Fruit fly (Drosophila melanogaster) whole organism, pupa: ENCODE measurements around the gene CG1208.

Experiments used
- CG8159 ChIP-seq: fragments of 200-800 bp; sonication (Bioruptor generic); optimal IDR thresholded peaks from 3 replicates; lab custom pipeline; 2018; ENCODE audit warnings: missing biosample characterization, mild to moderate bottlenecking, missing genetic modification characterization, moderate library complexity
- Ets98B ChIP-seq: fragments of 200-800 bp; sonication (Bioruptor generic); IDR thresholded peaks from 2 replicates; pipeline ENCODE4 v1.3.6; 2022; ENCODE audit warnings: missing biosample characterization, missing genetic modification characterization
- Pif1A ChIP-seq: fragments of 200-800 bp; sonication (Bioruptor generic); optimal IDR thresholded peaks from 3 replicates; lab custom pipeline; 2016; ENCODE audit warnings: missing biosample characterization, missing genetic modification characterization

DNA sequence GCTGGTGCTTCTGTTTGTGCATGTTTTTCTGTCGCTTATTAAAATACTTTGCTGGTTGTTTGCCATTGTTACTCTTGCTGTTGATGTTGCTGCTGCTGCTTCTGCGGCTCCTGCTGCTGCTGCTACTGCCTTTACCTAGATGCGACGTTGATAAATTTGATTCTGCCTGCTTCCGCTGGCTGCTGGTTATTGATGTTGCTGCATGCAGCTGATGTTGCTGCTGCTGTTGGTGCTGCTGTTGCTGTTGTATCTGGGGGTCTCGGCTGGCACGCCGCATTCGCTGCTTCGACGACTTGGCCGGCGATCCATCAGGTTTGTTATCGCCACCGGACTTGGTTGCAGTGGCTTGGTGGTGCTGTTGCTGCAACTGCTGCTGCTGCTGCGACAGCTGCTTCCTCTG lies 45.9 kb downstream of the CG1208 start:
- TF ChIP-seq Ets98B (GFP tag; lab: Robert Waterston, UW), result no peak
- no peak for TF ChIP-seq Pif1A (GFP tag; lab: Kevin White, UChicago)
- no peak for TF ChIP-seq CG8159 (tag; lab: Kevin White, UChicago)
